Fruit fly (Drosophila melanogaster): Measurements from ENCODE around the gene dos.

dos gene

dm6 chr3L:2582753-2583536 is 6.3 kb upstream of the dos start (continued):
- TF ChIP-seq Deaf1 (tag; optimal IDR thresholded peaks at IDR 0.05) (peak; percentile 48), CG43689 (GFP tag; IDR thresholded peaks at IDR 0.05) (peak; percentile 66), Asciz (GFP tag; optimal IDR thresholded peaks at IDR 0.05) (peak; percentile 91), MTF-1 (GFP tag; optimal IDR thresholded peaks at IDR 0.05; ENCODE audit: borderline replicate concordance) (peak; percentile 52), ttk (GFP tag; IDR thresholded peaks at IDR 0.05) (peak; percentile 84), jing (GFP tag; optimal IDR thresholded peaks at IDR 0.05) (peak; percentile 73), Hr39 (optimal IDR thresholded peaks at IDR 0.05) (no peak), CG33557 (GFP tag; optimal IDR thresholded peaks at IDR 0.05) (no peak), CG34422 (GFP tag; IDR thresholded peaks at IDR 0.05) (peak; percentile 71), CG4424 (GFP tag; optimal IDR thresholded peaks at IDR 0.05) (peak; percentile 85), CG9215 (GFP tag; IDR thresholded peaks at IDR 0.05) (no peak; the same call in 1 of the 2 replicates), dimm (GFP tag; IDR thresholded peaks at IDR 0.05) (peak; percentile 68), her (GFP tag; optimal IDR thresholded peaks at IDR 0.05) (peak; percentile 56), chn (GFP tag; optimal IDR thresholded peaks at IDR 0.05) (peak; percentile 76), CG1024 (GFP tag; IDR thresholded peaks at IDR 0.05) (peak; percentile 81), CG10462 (GFP tag; optimal IDR thresholded peaks at IDR 0.05) (peak; percentile 72), CG9437 (GFP tag; optimal IDR thresholded peaks at IDR 0.05) (peak; percentile 66), repo (GFP tag; optimal IDR thresholded peaks at IDR 0.05) (peak; percentile 70), slp2 (GFP tag; optimal IDR thresholded peaks at IDR 0.05) (peak; percentile 75), pita (GFP tag; optimal IDR thresholded peaks at IDR 0.05) (no peak), tup (GFP tag; optimal IDR thresholded peaks at IDR 0.05) (peak; percentile 51), CG34376 (GFP tag; optimal IDR thresholded peaks at IDR 0.05) (no peak), ATbp (GFP tag; optimal IDR thresholded peaks at IDR 0.05) (peak; percentile 87), CG7963 (GFP tag; IDR thresholded peaks at IDR 0.05; ENCODE audit: partially characterized antibody) (no peak), Hr78 (GFP tag; optimal IDR thresholded peaks at IDR 0.05) (no peak), sna (GFP tag; IDR thresholded peaks at IDR 0.05; ENCODE audit: partially characterized antibody) (no peak), CG8388 (GFP tag; optimal IDR thresholded peaks at IDR 0.05) (peak; percentile 83), Med (GFP tag) (peak; percentile 95), CG18476 (GFP tag; optimal IDR thresholded peaks at IDR 0.05) (peak; percentile 67), ab (GFP tag; optimal IDR thresholded peaks at IDR 0.05) (no peak), crc (GFP tag; optimal IDR thresholded peaks at IDR 0.05) (peak; percentile 52), mld (GFP tag; IDR thresholded peaks at IDR 0.05; ENCODE audit: partially characterized antibody) (no peak), pnt (GFP tag; optimal IDR thresholded peaks at IDR 0.05) (peak; percentile 58), CG5245 (GFP tag; optimal IDR thresholded peaks at IDR 0.05) (peak; percentile 84), danr (GFP tag; IDR thresholded peaks at IDR 0.05) (0 out of 2 replicates have a peak, but pooled peaks have one; percentile 51), HLH3B (GFP tag; IDR thresholded peaks at IDR 0.05) (peak; percentile 86), Trl (optimal IDR thresholded peaks at IDR 0.05) (no peak), Trl (GFP tag; optimal IDR thresholded peaks at IDR 0.05) (peak; percentile 73), CG3726 (GFP tag; IDR thresholded peaks at IDR 0.05) (peak; percentile 80), BtbVII (GFP tag; optimal IDR thresholded peaks at IDR 0.05) (peak; percentile 43), CG1529 (GFP tag; optimal IDR thresholded peaks at IDR 0.05) (peak; percentile 84), gt (GFP tag; IDR thresholded peaks at IDR 0.05) (peak; percentile 41; the same call in 1 of the 2 replicates), Gug (GFP tag; IDR thresholded peaks at IDR 0.05) (peak; percentile 75), sd (tag; optimal IDR thresholded peaks at IDR 0.05) (peak; percentile 11), fu2 (GFP tag; optimal IDR thresholded peaks at IDR 0.05) (peak; percentile 35), Dfd (GFP tag; optimal IDR thresholded peaks at IDR 0.05) (no peak), CG10366 (GFP tag; IDR thresholded peaks at IDR 0.05) (peak; percentile 82), fru (optimal IDR thresholded peaks at IDR 0.05) (no peak), Dref (GFP tag; IDR thresholded peaks at IDR 0.05) (no peak), CG8478 (optimal IDR thresholded peaks at IDR 0.05) (no peak), ind (GFP tag; optimal IDR thresholded peaks at IDR 0.05) (peak; percentile 82)
